Fruit fly (Drosophila melanogaster): Measurements from ENCODE around the gene Pect.

Gene Pect

DNA sequence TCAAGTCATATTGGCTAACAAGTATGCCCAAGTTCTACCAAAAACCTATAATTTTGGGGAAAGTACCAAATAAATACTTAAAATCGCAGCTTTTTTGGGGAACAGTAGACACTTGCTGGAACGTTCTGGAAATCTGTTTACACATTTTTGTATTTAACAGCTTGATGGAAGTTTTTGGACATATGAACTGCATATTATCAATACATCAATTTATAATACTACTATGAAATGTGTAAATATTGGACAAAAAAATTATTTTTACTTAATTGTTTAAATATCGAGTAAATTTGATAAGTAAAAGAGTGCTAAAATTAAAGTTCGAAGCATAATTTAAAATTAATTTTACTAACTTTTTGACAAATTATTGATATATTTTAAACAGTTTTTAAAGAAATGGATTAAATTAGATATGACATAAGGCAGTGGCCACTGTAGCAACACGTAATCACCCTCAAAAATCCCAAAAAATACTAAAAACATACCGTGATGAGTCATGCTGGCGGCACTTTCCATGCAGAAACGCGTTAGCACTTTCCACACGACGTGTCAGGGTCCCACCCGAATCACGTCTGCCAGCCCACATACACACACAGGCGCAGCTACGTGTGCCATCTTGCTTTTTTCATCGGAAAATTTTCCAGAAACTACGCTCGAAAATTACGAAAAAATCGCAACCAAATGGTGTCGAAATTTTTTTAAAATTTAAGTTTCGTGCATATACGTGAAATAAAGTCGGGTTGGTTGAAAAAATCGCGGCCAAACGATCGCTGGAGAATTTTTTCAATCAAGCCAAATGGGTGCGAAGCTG is 38.4 kb upstream of the Pect start, which contains the start of gene Sirt1:
Gene Sirt1, plus strand, starts transcription at position 571 of the 808 bp plus-strand sequence.
- TF ChIP-seq tj (GFP tag; optimal IDR thresholded peaks at IDR 0.05) (no peak), CG7101 (tag; optimal IDR thresholded peaks at IDR 0.05) (peak; percentile 86), CG12768 (GFP tag; optimal IDR thresholded peaks at IDR 0.05) (peak; percentile 78), kay (GFP tag; ENCODE audit: borderline replicate concordance) (peak; percentile 99), CG7045 (GFP tag; optimal IDR thresholded peaks at IDR 0.05) (peak; percentile 79), bab1 (GFP tag; optimal IDR thresholded peaks at IDR 0.05) (peak; percentile 43), Clk (GFP tag; optimal IDR thresholded peaks at IDR 0.05) (no peak), CG11617 (GFP tag; optimal IDR thresholded peaks at IDR 0.05) (peak; percentile 85), CG5204 (GFP tag; optimal IDR thresholded peaks at IDR 0.05) (no peak), pad (GFP tag; optimal IDR thresholded peaks at IDR 0.05) (peak; percentile 76), Crg-1 (GFP tag; optimal IDR thresholded peaks at IDR 0.05) (peak; percentile 23), cnc (optimal IDR thresholded peaks at IDR 0.05) (peak in 1 of 2 experiments; percentile 12), CG14711 (tag; optimal IDR thresholded peaks at IDR 0.05) (peak; percentile 79), CG33017 (tag; optimal IDR thresholded peaks at IDR 0.05) (peak; percentile 73), Mnt (GFP tag; optimal IDR thresholded peaks at IDR 0.05) (peak; percentile 82), cic (GFP tag; optimal IDR thresholded peaks at IDR 0.05) (peak; percentile 88), ovo (GFP tag; optimal IDR thresholded peaks at IDR 0.05) (peak; percentile 55), Hr96 (GFP tag; optimal IDR thresholded peaks at IDR 0.05) (no peak), toe (GFP tag; optimal IDR thresholded peaks at IDR 0.05) (no peak), CG1620 (GFP tag; optimal IDR thresholded peaks at IDR 0.05) (peak; percentile 46)

DNA sequence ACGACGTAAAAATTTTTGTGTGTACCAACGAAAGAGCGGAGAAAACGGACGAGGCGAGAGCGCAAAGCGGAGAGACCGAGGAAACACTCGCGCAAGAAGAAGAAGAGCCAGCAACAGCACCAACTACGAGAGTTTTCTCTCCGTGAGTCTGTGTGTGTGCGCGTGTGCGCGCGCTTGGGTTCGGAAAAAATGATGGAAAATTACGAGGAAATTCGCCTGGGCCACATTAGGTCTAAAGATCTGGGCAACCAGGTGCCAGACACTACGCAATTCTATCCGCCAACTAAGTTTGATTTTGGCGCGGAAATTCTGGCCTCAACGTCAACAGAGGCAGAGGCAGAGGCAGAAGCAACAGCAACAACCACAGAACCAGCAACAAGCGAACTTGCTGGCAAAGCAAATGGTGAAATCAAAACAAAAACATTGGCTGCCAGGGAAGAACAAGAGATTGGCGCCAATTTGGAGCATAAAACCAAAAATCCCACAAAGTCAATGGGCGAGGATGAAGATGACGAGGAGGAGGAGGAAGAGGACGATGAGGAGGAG is 37.7 kb upstream of the Pect start, which contains the start of gene DnaJ-H:
Gene DnaJ-H, minus strand, starts transcription at position 271 of the 546 bp plus-strand sequence.
- TF ChIP-seq cic (GFP tag; optimal IDR thresholded peaks at IDR 0.05) (peak; percentile 60), tj (GFP tag; optimal IDR thresholded peaks at IDR 0.05) (peak; percentile 88), Mnt (GFP tag; optimal IDR thresholded peaks at IDR 0.05) (peak; percentile 37), cnc (optimal IDR thresholded peaks at IDR 0.05) (no peak), ovo (GFP tag; optimal IDR thresholded peaks at IDR 0.05) (no peak)

DNA sequence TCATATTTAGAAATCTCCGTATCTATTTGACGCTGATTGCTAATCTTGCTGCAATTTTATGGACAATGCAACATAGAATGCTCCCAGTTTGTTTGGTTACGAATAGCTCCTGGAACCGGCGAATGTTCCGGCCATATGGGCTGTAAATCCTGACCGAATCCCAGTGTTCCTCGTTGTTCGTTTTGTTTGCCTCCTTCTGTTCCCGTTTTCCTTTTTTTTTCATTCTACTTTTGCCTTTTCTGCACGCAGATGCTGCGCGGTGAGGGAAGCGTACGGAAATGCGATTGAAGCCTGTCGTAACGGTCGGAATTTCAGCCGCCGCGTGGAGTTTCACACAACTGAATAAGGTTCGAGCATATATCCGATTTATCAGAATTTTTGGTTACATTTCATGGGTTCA is 27.4 kb upstream of the Pect start, which contains the start of gene CG43925:
Gene CG43925, plus strand, starts transcription at position 301 of the 400 bp plus-strand sequence.
- no peak for TF ChIP-seq CG5204 (GFP tag; optimal IDR thresholded peaks at IDR 0.05)
- no peak for TF ChIP-seq CG14711 (tag; optimal IDR thresholded peaks at IDR 0.05)
- TF ChIP-seq CG11617 (GFP tag; optimal IDR thresholded peaks at IDR 0.05): no peak
- TF ChIP-seq toe (GFP tag; optimal IDR thresholded peaks at IDR 0.05): no peak
- TF ChIP-seq Clk (GFP tag; optimal IDR thresholded peaks at IDR 0.05): no peak
- no peak for TF ChIP-seq CG12768 (GFP tag; optimal IDR thresholded peaks at IDR 0.05)
- TF ChIP-seq Crg-1 (GFP tag; optimal IDR thresholded peaks at IDR 0.05): no peak
- no peak for TF ChIP-seq cnc (optimal IDR thresholded peaks at IDR 0.05)
- TF ChIP-seq bab1 (GFP tag; optimal IDR thresholded peaks at IDR 0.05): no peak
- no peak for TF ChIP-seq CG7045 (GFP tag; optimal IDR thresholded peaks at IDR 0.05)
- TF ChIP-seq CG7101 (tag; optimal IDR thresholded peaks at IDR 0.05): no peak
- TF ChIP-seq kay (GFP tag; ENCODE audit: borderline replicate concordance): no peak
- TF ChIP-seq CG1620 (GFP tag; optimal IDR thresholded peaks at IDR 0.05): no peak

DNA sequence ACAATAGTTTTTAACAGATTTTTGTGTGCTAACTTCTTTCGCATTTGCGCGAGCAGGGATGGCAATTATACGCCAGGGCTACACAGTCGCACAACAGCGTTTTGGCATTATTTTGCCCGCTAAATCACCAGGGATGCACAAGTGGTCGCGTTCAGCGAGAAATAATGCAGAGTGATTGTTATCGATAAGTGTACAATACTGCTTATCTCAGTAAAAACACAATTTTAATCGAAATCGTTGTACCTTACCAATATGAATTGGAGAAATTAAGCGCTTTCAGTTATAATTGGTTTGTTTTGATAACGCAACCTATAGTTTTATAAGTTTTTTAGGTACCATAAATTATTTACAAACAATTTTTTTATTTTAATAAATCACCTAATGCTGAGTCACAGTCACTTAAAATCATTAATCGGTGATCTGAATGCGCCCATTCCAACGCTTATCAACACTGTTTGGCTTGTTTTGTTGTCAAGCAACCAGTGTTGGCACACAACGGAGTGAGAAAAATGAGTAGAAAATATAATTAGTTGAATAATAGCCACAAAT is 26.8 kb upstream of the Pect start, which contains the start of the genes Sfmbt and CG5439:
Gene Sfmbt, minus strand, starts transcription at position 85 of the 549 bp plus-strand sequence.
Gene CG5439, plus strand, starts transcription at position 450 of the 549 bp plus-strand sequence.
- TF ChIP-seq CG33017 (tag; optimal IDR thresholded peaks at IDR 0.05) (peak; percentile 82), CG11617 (GFP tag; optimal IDR thresholded peaks at IDR 0.05) (peak; percentile 88), toe (GFP tag; optimal IDR thresholded peaks at IDR 0.05) (peak; percentile 95), Mnt (GFP tag; optimal IDR thresholded peaks at IDR 0.05) (peak; percentile 81), ovo (GFP tag; optimal IDR thresholded peaks at IDR 0.05) (peak; percentile 74), CG7045 (GFP tag; optimal IDR thresholded peaks at IDR 0.05) (peak; percentile 82), pad (GFP tag; optimal IDR thresholded peaks at IDR 0.05) (peak; percentile 80), CG7101 (tag; optimal IDR thresholded peaks at IDR 0.05) (peak; percentile 83), cic (GFP tag; optimal IDR thresholded peaks at IDR 0.05) (peak; percentile 57), tj (GFP tag; optimal IDR thresholded peaks at IDR 0.05) (peak; percentile 93), Clk (GFP tag; optimal IDR thresholded peaks at IDR 0.05) (peak; percentile 88), CG12768 (GFP tag; optimal IDR thresholded peaks at IDR 0.05) (peak; percentile 85), cnc (optimal IDR thresholded peaks at IDR 0.05) (peak in 1 of 2 experiments; percentile 80), CG1620 (GFP tag; optimal IDR thresholded peaks at IDR 0.05) (peak; percentile 91), CG5204 (GFP tag; optimal IDR thresholded peaks at IDR 0.05) (no peak), bab1 (GFP tag; optimal IDR thresholded peaks at IDR 0.05) (peak; percentile 85), CG14711 (tag; optimal IDR thresholded peaks at IDR 0.05) (peak; percentile 74), Crg-1 (GFP tag; optimal IDR thresholded peaks at IDR 0.05) (peak; percentile 83), kay (GFP tag; ENCODE audit: borderline replicate concordance) (no peak), Hr96 (GFP tag; optimal IDR thresholded peaks at IDR 0.05) (peak; percentile 88)

DNA sequence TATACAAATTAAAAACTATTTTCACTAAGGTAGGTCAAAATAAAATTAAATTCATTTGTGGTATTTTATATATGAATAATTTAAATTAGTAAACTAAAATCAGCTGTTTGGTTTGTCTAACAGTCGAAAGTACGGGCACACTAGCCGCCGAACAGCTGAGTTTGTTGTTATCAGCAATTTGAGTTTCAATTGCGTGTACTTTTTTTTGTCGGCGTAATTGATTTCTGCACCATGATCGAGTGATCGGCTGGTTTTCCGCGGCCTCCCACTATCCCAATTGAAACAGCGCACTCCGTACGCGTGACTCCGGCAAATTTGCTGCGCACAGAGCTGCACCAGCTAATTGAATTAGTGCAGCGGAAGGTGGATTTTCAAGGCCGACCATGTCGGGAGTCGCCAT is 24.5 kb upstream of the Pect start, which contains the start of gene Alg7:
Gene Alg7, plus strand, starts transcription at position 153 of the 400 bp plus-strand sequence.
- TF ChIP-seq tj (GFP tag; optimal IDR thresholded peaks at IDR 0.05) (peak; percentile 45), cnc (optimal IDR thresholded peaks at IDR 0.05) (no peak), bab1 (GFP tag; optimal IDR thresholded peaks at IDR 0.05) (peak; percentile 49)

Data from whole organism, adult.